Worm (Caenorhabditis elegans) whole organism, L3 larva: ENCODE measurements around the gene ZK512.4.

ENCODE experiments used
- aly-2 ChIP-seq: fragments of 150-350 bp; optimal IDR thresholded peaks from 2 replicates; lab custom pipeline; 2014; ENCODE audit warnings: missing biosample characterization, missing genetic modification characterization
- fos-1 ChIP-seq: fragments of 150-350 bp; optimal IDR thresholded peaks from 2 replicates; lab custom pipeline; 2014; ENCODE audit warnings: missing biosample characterization, missing genetic modification characterization
- lin-39 ChIP-seq: fragments of 150-350 bp; optimal IDR thresholded peaks from 2 replicates; lab custom pipeline; 2018; ENCODE audit warnings: missing biosample characterization, missing genetic modification reagents, missing genetic modification characterization
- nhr-11 ChIP-seq: fragments of 150-350 bp; optimal IDR thresholded peaks from 2 replicates; lab custom pipeline; 2014; ENCODE audit warnings: missing biosample characterization, missing genetic modification characterization
- nhr-237 ChIP-seq: fragments of 150-350 bp; optimal IDR thresholded peaks from 2 replicates; lab custom pipeline; 2014; ENCODE audit warnings: missing biosample characterization, missing genetic modification characterization
- nhr-76 ChIP-seq: fragments of 150-350 bp; sonication (generic microtip); optimal IDR thresholded peaks from 5 replicates; lab custom pipeline; 2014; ENCODE audit warnings: missing biosample characterization, missing genetic modification characterization
- pqm-1 ChIP-seq: fragments of 150-350 bp; optimal IDR thresholded peaks from 2 replicates; lab custom pipeline; 2017; ENCODE audit warnings: missing biosample characterization, missing genetic modification characterization, inconsistent platforms
- tbx-2 ChIP-seq: sonication (generic microtip); optimal IDR thresholded peaks from 2 replicates; lab custom pipeline; 2016; ENCODE audit warnings: mild to moderate bottlenecking, missing genetic modification characterization, missing compliant biosample characterization

- TF ChIP-seq pqm-1 (tag; lab: Kevin White, UChicago) (no peak), nhr-76 (no peak), fos-1 (tag; lab: Kevin White, UChicago) (no peak), nhr-11 (tag; lab: Kevin White, UChicago) (no peak), tbx-2 (tag; lab: Kevin White, UChicago) (no peak), aly-2 (no peak), lin-39 (tag; lab: Kevin White, UChicago) (no peak), nhr-237 (tag; lab: Kevin White, UChicago) (no peak)
Observed at ce11 chrIII:9112479-9112878, 32.7 kb upstream of the ZK512.4 start.
